Worm (Caenorhabditis elegans): ENCODE data around the gene W06G6.10.

- no peak for TF ChIP-seq ama-1 (optimal IDR thresholded peaks at IDR 0.05)
- no peak for TF ChIP-seq F13C5.2 (tag; optimal IDR thresholded peaks at IDR 0.05)
- no peak for TF ChIP-seq hmg-4 (GFP tag; optimal IDR thresholded peaks at IDR 0.05)
- no peak for TF ChIP-seq tbx-37 (GFP tag; conservative IDR thresholded peaks at IDR 0.05)
- no peak for TF ChIP-seq tra-4 (tag; optimal IDR thresholded peaks at IDR 0.05)
- no peak for TF ChIP-seq ceh-36 (tag; optimal IDR thresholded peaks at IDR 0.05)
- no peak for TF ChIP-seq B0310.2 (tag; optimal IDR thresholded peaks at IDR 0.05)
- TF ChIP-seq sea-1 (GFP tag; conservative IDR thresholded peaks at IDR 0.05): no peak
- no peak for TF ChIP-seq scrt-1 (GFP tag; IDR thresholded peaks at IDR 0.05)
- no peak for TF ChIP-seq tbx-11 (GFP tag; IDR thresholded peaks at IDR 0.05)
- no peak for TF ChIP-seq ets-7 (tag; optimal IDR thresholded peaks at IDR 0.05)
- TF ChIP-seq ceh-13 (GFP tag; optimal IDR thresholded peaks at IDR 0.05): no peak
- TF ChIP-seq hmbx-1 (tag; optimal IDR thresholded peaks at IDR 0.05): no peak
These were observed 8.8 kb downstream of the W06G6.10 start, which contains the start of gene srw-76 for ce11 chrV:16638204-16638603.
